Worm (Caenorhabditis elegans) whole organism, L1 larva: ENCODE measurements around the gene xbp-1.

Source experiments
- aly-2 ChIP-seq: fragments of 150-350 bp; optimal IDR thresholded peaks from 2 replicates; lab custom pipeline; 2014; ENCODE audit warnings: missing biosample characterization, missing genetic modification characterization
- ceh-82 ChIP-seq, 3 experiments: fragments of 150-350 bp in 1 of 3; sonication (generic microtip) in 2 of 3; optimal IDR thresholded peaks; 2 replicates each; lab custom pipeline; 2014 to 2017; ENCODE audit warnings: missing biosample characterization in 3 of 3, missing genetic modification characterization in 3 of 3
- egl-13 ChIP-seq: sonication (generic microtip); optimal IDR thresholded peaks from 2 replicates; lab custom pipeline; 2016; ENCODE audit warnings: missing genotype, missing genetic modification reagents, missing genetic modification characterization, missing compliant biosample characterization
- elt-3 ChIP-seq, 6 experiments: fragments of 150-350 bp in 1 of 6; sonication (generic microtip); optimal IDR thresholded peaks; 2 replicates each; lab custom pipeline; 2017 to 2018; ENCODE audit warnings: missing biosample characterization in 6 of 6, missing genetic modification characterization in 6 of 6, inconsistent platforms in 1 of 6
- jun-1 ChIP-seq: fragments of 150-350 bp; optimal IDR thresholded peaks from 2 replicates; lab custom pipeline; 2014; ENCODE audit warnings: missing biosample characterization, missing genetic modification reagents, missing genetic modification characterization
- nhr-90 ChIP-seq: sonication (generic microtip); optimal IDR thresholded peaks from 2 replicates; lab custom pipeline; 2016; ENCODE audit warnings: mild to moderate bottlenecking, missing genetic modification characterization, missing compliant biosample characterization; ENCODE audit not compliant: poor library complexity
- pag-3 ChIP-seq: sonication (generic microtip); optimal IDR thresholded peaks from 2 replicates; lab custom pipeline; 2017; ENCODE audit warnings: missing genetic modification characterization, mild to moderate bottlenecking, missing compliant biosample characterization, antibody characterized with exemption, borderline replicate concordance; ENCODE audit not compliant: insufficient read depth
- xbp-1 ChIP-seq: sonication (generic microtip); optimal IDR thresholded peaks from 2 replicates; lab custom pipeline; 2016; ENCODE audit warnings: missing genetic modification characterization, missing compliant biosample characterization
- ztf-11 ChIP-seq, 2 experiments: sonication (generic microtip); optimal IDR thresholded peaks; 2 replicates each; lab custom pipeline; 2016 to 2017; ENCODE audit warnings: missing genetic modification characterization in 2 of 2, missing biosample characterization in 1 of 2, missing compliant biosample characterization in 1 of 2

- TF ChIP-seq elt-3 (tag; optimal IDR thresholded peaks at IDR 0.05; lab: Kevin White, UChicago) (no peak), pag-3 (tag; lab: Kevin White, UChicago) (no peak), aly-2 (tag; lab: Kevin White, UChicago) (no peak), xbp-1 (no peak), egl-13 (no peak), nhr-90 (tag; lab: Kevin White, UChicago) (no peak), ztf-11 (tag; optimal IDR thresholded peaks at IDR 0.05; lab: Kevin White, UChicago) (no peak), ceh-82 (tag; optimal IDR thresholded peaks at IDR 0.05; lab: Kevin White, UChicago) (no peak), jun-1 (no peak)
Observed at ce11 chrIII:4164071-4164470, 29.5 kb upstream of the xbp-1 start, which contains the start of gene C16C10.8.
